Worm (Caenorhabditis elegans): Measurements from ENCODE around the gene pqn-32.

- TF ChIP-seq ztf-4 (tag; optimal IDR thresholded peaks at IDR 0.05), result no peak
- TF ChIP-seq nhr-77 (tag; optimal IDR thresholded peaks at IDR 0.05), result no peak
- no peak for TF ChIP-seq dmd-4 (tag; optimal IDR thresholded peaks at IDR 0.05)
- TF ChIP-seq ceh-16 (tag; optimal IDR thresholded peaks at IDR 0.05), result no peak
- TF ChIP-seq skn-1 (tag; optimal IDR thresholded peaks at IDR 0.05), result no peak
Observed at ce11 chrII:13073742-13074141, 34.1 kb upstream of the pqn-32 start.

All from whole organism, L2 larva.